Fruit fly (Drosophila melanogaster): ENCODE measurements around the gene CG17440.

Gene CG17440

dm6 chrX:9243417-9243884, 26.3 kb downstream of the CG17440 start, which contains the start of the genes mxc and Larp7:
TSS of gene mxc (minus strand) at chrX:9243467.
TSS of gene Larp7 (plus strand) at chrX:9243817.
- no peak for TF ChIP-seq Dll (optimal IDR thresholded peaks at IDR 0.05)
- TF ChIP-seq psq (optimal IDR thresholded peaks at IDR 0.05) = no peak
- no peak for TF ChIP-seq pan (optimal IDR thresholded peaks at IDR 0.05)
- TF ChIP-seq usp (GFP tag; optimal IDR thresholded peaks at IDR 0.05) = no peak
- TF ChIP-seq EcR (GFP tag; optimal IDR thresholded peaks at IDR 0.05) = no peak
- no peak for TF ChIP-seq CG8478 (optimal IDR thresholded peaks at IDR 0.05)

dm6 chrX:9236485-9236884, 33.2 kb downstream of the CG17440 start, which contains the start of gene Ir8a:
TSS of gene Ir8a (minus strand) at chrX:9236585.
- no peak for TF ChIP-seq usp (GFP tag; optimal IDR thresholded peaks at IDR 0.05)
- no peak for TF ChIP-seq psq (optimal IDR thresholded peaks at IDR 0.05)
- no peak for TF ChIP-seq Dll (optimal IDR thresholded peaks at IDR 0.05)
- TF ChIP-seq CG8478 (optimal IDR thresholded peaks at IDR 0.05) = no peak
- TF ChIP-seq pan (optimal IDR thresholded peaks at IDR 0.05) = no peak
- no peak for TF ChIP-seq EcR (GFP tag; optimal IDR thresholded peaks at IDR 0.05)

- TF ChIP-seq usp (GFP tag; optimal IDR thresholded peaks at IDR 0.05) = no peak
Measured at dm6 chrX:9232199-9232598, 37.5 kb downstream of the CG17440 start, which contains the start of gene CG12121. TSS of gene CG12121 (minus strand) at chrX:9232378.

- no peak for TF ChIP-seq psq (optimal IDR thresholded peaks at IDR 0.05)
Measured at dm6 chrX:9226837-9227236, 42.9 kb downstream of the CG17440 start, which contains the start of gene Gr8a. TSS of gene Gr8a (plus strand) at chrX:9227137.

dm6 chrX:9225137-9225536, 44.6 kb downstream of the CG17440 start, which contains the start of gene CG15370:
TSS of gene CG15370 (plus strand) at chrX:9225437.
- no peak for TF ChIP-seq psq (optimal IDR thresholded peaks at IDR 0.05)
- TF ChIP-seq usp (GFP tag; optimal IDR thresholded peaks at IDR 0.05) = no peak
- TF ChIP-seq EcR (GFP tag; optimal IDR thresholded peaks at IDR 0.05) = no peak
- no peak for TF ChIP-seq Dll (optimal IDR thresholded peaks at IDR 0.05)
- TF ChIP-seq pan (optimal IDR thresholded peaks at IDR 0.05) = no peak
- TF ChIP-seq CG8478 (optimal IDR thresholded peaks at IDR 0.05) = no peak

- TF ChIP-seq Dll (optimal IDR thresholded peaks at IDR 0.05) = no peak
- no peak for TF ChIP-seq psq (optimal IDR thresholded peaks at IDR 0.05)
- no peak for TF ChIP-seq EcR (GFP tag; optimal IDR thresholded peaks at IDR 0.05)
- no peak for TF ChIP-seq usp (GFP tag; optimal IDR thresholded peaks at IDR 0.05)
- TF ChIP-seq pan (optimal IDR thresholded peaks at IDR 0.05) = no peak
- no peak for TF ChIP-seq CG8478 (optimal IDR thresholded peaks at IDR 0.05)
Measured at dm6 chrX:9224423-9224822, 45.3 kb downstream of the CG17440 start.

dm6 chrX:9223182-9223581, 46.5 kb downstream of the CG17440 start, which contains the start of gene t:
TSS of gene t (minus strand) at chrX:9223257.
- TF ChIP-seq usp (GFP tag; optimal IDR thresholded peaks at IDR 0.05) (no peak), EcR (GFP tag; optimal IDR thresholded peaks at IDR 0.05) (no peak), CG8478 (optimal IDR thresholded peaks at IDR 0.05) (no peak), psq (optimal IDR thresholded peaks at IDR 0.05) (no peak), Dll (optimal IDR thresholded peaks at IDR 0.05) (no peak), pan (optimal IDR thresholded peaks at IDR 0.05) (no peak)

- TF ChIP-seq psq (optimal IDR thresholded peaks at IDR 0.05) (no peak), EcR (GFP tag; optimal IDR thresholded peaks at IDR 0.05) (peak in 1 of 2 experiments; percentile 48), CG8478 (optimal IDR thresholded peaks at IDR 0.05) (no peak), Dll (optimal IDR thresholded peaks at IDR 0.05) (no peak), usp (GFP tag; optimal IDR thresholded peaks at IDR 0.05) (no peak), pan (optimal IDR thresholded peaks at IDR 0.05) (no peak)
Measured at dm6 chrX:9220434-9220833, 49.3 kb downstream of the CG17440 start.

Data from whole organism.